Fruit fly (Drosophila melanogaster) whole organism, wandering third instar larva: ENCODE measurements around the gene CG34435.

Experiments used
- Abd-B ChIP-seq: fragments of >200 bp; optimal IDR thresholded peaks from 2 replicates; lab custom pipeline; 2017; ENCODE audit warnings: missing biosample characterization, missing genetic modification characterization
- CG9705 ChIP-seq: fragments of 200-800 bp; sonication (Bioruptor generic); optimal IDR thresholded peaks from 2 replicates; lab custom pipeline; 2018; ENCODE audit warnings: missing biosample characterization, mild to moderate bottlenecking, missing genetic modification characterization
- Hr83 ChIP-seq: fragments of 200-300 bp; sonication (Bioruptor generic); optimal IDR thresholded peaks from 2 replicates; lab custom pipeline; 2016; ENCODE audit warnings: missing biosample characterization, mild to moderate bottlenecking, missing genetic modification characterization, moderate library complexity; ENCODE audit not compliant: poor library complexity, severe bottlenecking
- Vsx2 ChIP-seq: fragments of 200-300, 225-300 bp; sonication (Bioruptor generic); optimal IDR thresholded peaks from 2 replicates; lab custom pipeline; 2018; ENCODE audit warnings: missing biosample characterization, missing genetic modification characterization; ENCODE audit not compliant: partially characterized antibody
- ey ChIP-seq: fragments of 200-800 bp; sonication (Bioruptor generic); optimal IDR thresholded peaks from 2 replicates; lab custom pipeline; 2016; ENCODE audit warnings: missing biosample characterization, missing genetic modification characterization
- h ChIP-seq: fragments of 200-800 bp; sonication (Bioruptor generic); optimal IDR thresholded peaks from 3 replicates; lab custom pipeline; 2016; ENCODE audit warnings: missing biosample characterization, mild to moderate bottlenecking, missing genetic modification characterization
- psq ChIP-seq: fragments of 200-800 bp; sonication (Bioruptor generic); optimal IDR thresholded peaks from 3 replicates; lab custom pipeline; 2017; ENCODE audit warnings: missing biosample characterization, mild to moderate bottlenecking, missing genetic modification characterization, moderate library complexity
- tai ChIP-seq: sonication (Bioruptor generic); optimal IDR thresholded peaks from 2 replicates; lab custom pipeline; 2016; ENCODE audit warnings: missing biosample characterization, missing genetic modification characterization
- usp ChIP-seq: fragments of >200 bp; optimal IDR thresholded peaks from 2 replicates; lab custom pipeline; 2017; ENCODE audit warnings: missing biosample characterization, missing genetic modification characterization

DNA sequence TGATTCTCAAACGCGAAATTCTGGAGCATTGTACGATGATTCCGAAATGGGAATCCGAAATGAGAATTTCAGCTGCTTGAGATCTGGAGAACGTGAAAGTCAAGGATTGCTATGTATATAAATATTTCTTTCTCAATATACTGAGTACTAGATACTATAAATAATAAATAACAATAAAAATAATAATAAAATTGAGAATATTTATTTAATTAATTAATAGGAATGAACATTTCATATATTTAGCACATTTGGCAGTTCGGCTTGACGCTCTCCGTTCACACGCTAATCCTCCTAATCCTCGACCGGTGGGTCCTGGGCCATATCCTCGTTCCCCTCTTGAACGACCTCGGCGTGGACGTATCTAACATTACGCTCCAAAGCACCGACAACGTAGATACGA is at the start of gene CG34435:
- TF ChIP-seq tai (GFP tag; lab: Kevin White, UChicago) (no peak), Hr83 (GFP tag; lab: Kevin White, UChicago) (no peak), h (GFP tag; lab: Kevin White, UChicago) (no peak), usp (GFP tag; lab: Kevin White, UChicago) (no peak), Abd-B (no peak), Vsx2 (GFP tag; lab: Kevin White, UChicago) (no peak), psq (GFP tag; lab: Kevin White, UChicago) (no peak), ey (GFP tag; lab: Kevin White, UChicago) (no peak), CG9705 (GFP tag; lab: Kevin White, UChicago) (no peak)
